Fruit fly (Drosophila melanogaster) whole organism, wandering third instar larva: Measurements from ENCODE around the gene lute.

Source experiments
- Abd-B ChIP-seq: fragments of >200 bp; optimal IDR thresholded peaks from 2 replicates; lab custom pipeline; 2017; ENCODE audit warnings: missing biosample characterization, missing genetic modification characterization
- Dfd ChIP-seq: fragments of >200 bp; optimal IDR thresholded peaks from 2 replicates; lab custom pipeline; 2017; ENCODE audit warnings: missing biosample characterization, missing genetic modification characterization
- HLH106 ChIP-seq: fragments of 200-800 bp; optimal IDR thresholded peaks from 3 replicates; lab custom pipeline; 2019; ENCODE audit warnings: missing biosample characterization, mild to moderate bottlenecking, missing genetic modification characterization, moderate library complexity
- Hr78 ChIP-seq: fragments of >200 bp; optimal IDR thresholded peaks from 2 replicates; lab custom pipeline; 2017; ENCODE audit warnings: missing biosample characterization, missing genetic modification characterization
- Hr83 ChIP-seq: fragments of 200-300 bp; sonication (Bioruptor generic); optimal IDR thresholded peaks from 2 replicates; lab custom pipeline; 2016; ENCODE audit warnings: missing biosample characterization, mild to moderate bottlenecking, missing genetic modification characterization, moderate library complexity; ENCODE audit not compliant: poor library complexity, severe bottlenecking
- Mio ChIP-seq: sonication (Bioruptor generic); optimal IDR thresholded peaks from 2 replicates; lab custom pipeline; 2016; ENCODE audit warnings: missing biosample characterization, missing genetic modification characterization
- Myc ChIP-seq: fragments of >200 bp; optimal IDR thresholded peaks from 2 replicates; lab custom pipeline; 2017
- Sp1 ChIP-seq: fragments of 200-800 bp; sonication (Bioruptor generic); optimal IDR thresholded peaks from 3 replicates; lab custom pipeline; 2019; ENCODE audit warnings: missing biosample characterization, mild to moderate bottlenecking, missing genetic modification characterization, moderate library complexity
- ey ChIP-seq: fragments of 200-800 bp; sonication (Bioruptor generic); optimal IDR thresholded peaks from 2 replicates; lab custom pipeline; 2016; ENCODE audit warnings: missing biosample characterization, missing genetic modification characterization
- foxo ChIP-seq, 2 experiments: fragments of 200-800 bp; sonication (Bioruptor generic); optimal IDR thresholded peaks; 2 replicates in 1 of 2; 3 replicates in 1 of 2; lab custom pipeline; 2016 to 2017; ENCODE audit warnings: missing biosample characterization in 2 of 2, missing genetic modification characterization in 2 of 2
- psq ChIP-seq: fragments of 200-800 bp; sonication (Bioruptor generic); optimal IDR thresholded peaks from 3 replicates; lab custom pipeline; 2017; ENCODE audit warnings: missing biosample characterization, mild to moderate bottlenecking, missing genetic modification characterization, moderate library complexity
- rgr ChIP-seq: fragments of 200-800 bp; sonication (Bioruptor generic); optimal IDR thresholded peaks from 3 replicates; lab custom pipeline; 2016; ENCODE audit warnings: missing biosample characterization, mild to moderate bottlenecking, missing genetic modification characterization

DNA sequence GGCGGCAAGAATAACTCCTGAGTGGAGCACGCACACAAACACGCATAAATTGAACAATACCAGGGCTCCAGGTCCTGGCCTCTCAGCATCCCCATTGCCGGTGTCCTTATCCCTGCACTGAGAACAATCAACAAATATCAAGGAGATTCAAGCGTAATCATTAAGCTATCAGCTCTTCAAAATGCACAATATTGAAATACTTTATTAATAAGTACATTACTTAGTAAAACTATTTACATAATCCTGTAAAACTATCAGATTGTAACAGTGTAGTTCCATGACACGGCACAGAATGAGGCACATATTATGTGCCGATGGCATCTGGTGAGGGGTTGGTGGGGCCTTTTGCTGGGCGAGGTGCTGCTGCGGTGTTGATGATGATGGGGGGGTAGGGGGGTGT is 8.7 kb upstream of the lute start:
- TF ChIP-seq Dfd (no peak), Mio (no peak), Sp1 (GFP tag; lab: Kevin White, UChicago) (no peak), rgr (GFP tag; lab: Kevin White, UChicago) (no peak), psq (GFP tag; lab: Kevin White, UChicago) (no peak), foxo (GFP tag; optimal IDR thresholded peaks at IDR 0.05; lab: Kevin White, UChicago) (no peak), Myc (lab: Kevin White, UChicago) (no peak), Abd-B (GFP tag; lab: Kevin White, UChicago) (no peak), ey (GFP tag; lab: Kevin White, UChicago) (no peak), Hr78 (no peak), Hr83 (GFP tag; lab: Kevin White, UChicago) (no peak), HLH106 (tag; lab: Kevin White, UChicago) (no peak)
